Fruit fly (Drosophila melanogaster) whole organism, prepupa: ENCODE measurements around the gene Lgr3.

Source experiments
- CG15336 ChIP-seq: fragments of 200-800 bp; sonication (Bioruptor generic); IDR thresholded peaks from 2 replicates; pipeline ENCODE4 v1.3.6; 2022; ENCODE audit warnings: missing biosample characterization, missing genetic modification characterization
- Eip93F ChIP-seq: fragments of 200-800 bp; sonication (Bioruptor generic); optimal IDR thresholded peaks from 2 replicates; lab custom pipeline; 2016; ENCODE audit warnings: missing biosample characterization, mild to moderate bottlenecking, missing genetic modification characterization
- Sox14 ChIP-seq: fragments of 200-800 bp; sonication (Bioruptor generic); optimal IDR thresholded peaks from 3 replicates; lab custom pipeline; 2016; ENCODE audit warnings: missing biosample characterization, missing genetic modification characterization
- net ChIP-seq: fragments of 200-800 bp; sonication (Bioruptor generic); optimal IDR thresholded peaks from 3 replicates; lab custom pipeline; 2016; ENCODE audit warnings: missing biosample characterization, missing genetic modification characterization
- svp ChIP-seq: fragments of 200-800 bp; sonication (Bioruptor generic); peaks from one replicate; lab custom pipeline; 2016; ENCODE audit warnings: missing biosample characterization, missing genetic modification characterization

- TF ChIP-seq Eip93F (GFP tag; lab: Kevin White, UChicago) = peak; percentile 48
- peak; percentile 65 for TF ChIP-seq Sox14 (GFP tag; lab: Kevin White, UChicago)
- no peak for TF ChIP-seq CG15336 (GFP tag; lab: Robert Waterston, UW)
- TF ChIP-seq svp (GFP tag; lab: Kevin White, UChicago) = peak; percentile 95
- peak; percentile 51 for TF ChIP-seq net (GFP tag; lab: Kevin White, UChicago)
Measured at dm6 chr3R:25633865-25634460, 31.6 kb upstream of the Lgr3 start.
